Fruit fly (Drosophila melanogaster): ENCODE results near the gene CG17625.

CG17625 gene

dm6 chr3R:22720808-22721306 lies 34.2 kb downstream of the CG17625 start, which contains the start of gene wge:
Gene wge, minus strand, starts transcription at chr3R:22721150.
- TF ChIP-seq CG5204 (GFP tag; optimal IDR thresholded peaks at IDR 0.05) (no peak), Mnt (GFP tag; optimal IDR thresholded peaks at IDR 0.05) (peak; percentile 15), Crg-1 (GFP tag; optimal IDR thresholded peaks at IDR 0.05) (no peak), cnc (optimal IDR thresholded peaks at IDR 0.05) (no peak), CG7101 (tag; optimal IDR thresholded peaks at IDR 0.05) (peak; percentile 7), CG33017 (tag; optimal IDR thresholded peaks at IDR 0.05) (no peak), CG1620 (GFP tag; optimal IDR thresholded peaks at IDR 0.05) (peak; percentile 9), CG12768 (GFP tag; optimal IDR thresholded peaks at IDR 0.05) (peak; percentile 68), bab1 (GFP tag; optimal IDR thresholded peaks at IDR 0.05) (peak; percentile 43), toe (GFP tag; optimal IDR thresholded peaks at IDR 0.05) (no peak), tj (GFP tag; optimal IDR thresholded peaks at IDR 0.05) (peak; percentile 17), pad (GFP tag; optimal IDR thresholded peaks at IDR 0.05) (no peak), Clk (GFP tag; optimal IDR thresholded peaks at IDR 0.05) (no peak), ovo (GFP tag; optimal IDR thresholded peaks at IDR 0.05) (no peak), cic (GFP tag; optimal IDR thresholded peaks at IDR 0.05) (no peak), CG14711 (tag; optimal IDR thresholded peaks at IDR 0.05) (no peak), kay (GFP tag; ENCODE audit: borderline replicate concordance) (peak; percentile 99), Hr96 (GFP tag; optimal IDR thresholded peaks at IDR 0.05) (peak; percentile 29), CG7045 (GFP tag; optimal IDR thresholded peaks at IDR 0.05) (no peak), CG11617 (GFP tag; optimal IDR thresholded peaks at IDR 0.05) (peak; percentile 27)

dm6 chr3R:22724149-22724973 lies 37.7 kb downstream of the CG17625 start, which contains the start of gene Irp-1A:
Gene Irp-1A, minus strand, starts transcription at chr3R:22724587.
- peak; percentile 7 for TF ChIP-seq Crg-1 (GFP tag; optimal IDR thresholded peaks at IDR 0.05)
- peak; percentile 59 for TF ChIP-seq toe (GFP tag; optimal IDR thresholded peaks at IDR 0.05)
- TF ChIP-seq Mnt (GFP tag; optimal IDR thresholded peaks at IDR 0.05): peak; percentile 59
- TF ChIP-seq CG5204 (GFP tag; optimal IDR thresholded peaks at IDR 0.05): no peak
- TF ChIP-seq ovo (GFP tag; optimal IDR thresholded peaks at IDR 0.05): no peak
- TF ChIP-seq kay (GFP tag; ENCODE audit: borderline replicate concordance): no peak
- TF ChIP-seq CG1620 (GFP tag; optimal IDR thresholded peaks at IDR 0.05): peak; percentile 17
- peak; percentile 74 for TF ChIP-seq CG7101 (tag; optimal IDR thresholded peaks at IDR 0.05)
- TF ChIP-seq pad (GFP tag; optimal IDR thresholded peaks at IDR 0.05): peak; percentile 19
- peak; percentile 77 for TF ChIP-seq CG33017 (tag; optimal IDR thresholded peaks at IDR 0.05)
- peak; percentile 73 for TF ChIP-seq bab1 (GFP tag; optimal IDR thresholded peaks at IDR 0.05)
- peak; percentile 10 for TF ChIP-seq cic (GFP tag; optimal IDR thresholded peaks at IDR 0.05)
- TF ChIP-seq Clk (GFP tag; optimal IDR thresholded peaks at IDR 0.05): no peak
- no peak for TF ChIP-seq cnc (optimal IDR thresholded peaks at IDR 0.05)
- TF ChIP-seq tj (GFP tag; optimal IDR thresholded peaks at IDR 0.05): peak; percentile 39
- peak; percentile 70 for TF ChIP-seq CG7045 (GFP tag; optimal IDR thresholded peaks at IDR 0.05)
- TF ChIP-seq CG14711 (tag; optimal IDR thresholded peaks at IDR 0.05): peak; percentile 76
- TF ChIP-seq CG12768 (GFP tag; optimal IDR thresholded peaks at IDR 0.05): no peak
- TF ChIP-seq Hr96 (GFP tag; optimal IDR thresholded peaks at IDR 0.05): no peak
- TF ChIP-seq CG11617 (GFP tag; optimal IDR thresholded peaks at IDR 0.05): peak; percentile 68

dm6 chr3R:22726031-22726770 lies 39.6 kb downstream of the CG17625 start, which contains the start of gene RNF220:
Gene RNF220, minus strand, starts transcription at chr3R:22726414.
- no peak for TF ChIP-seq toe (GFP tag; optimal IDR thresholded peaks at IDR 0.05)
- TF ChIP-seq CG12768 (GFP tag; optimal IDR thresholded peaks at IDR 0.05): no peak
- TF ChIP-seq CG1620 (GFP tag; optimal IDR thresholded peaks at IDR 0.05): peak; percentile 39
- peak; percentile 62 for TF ChIP-seq Mnt (GFP tag; optimal IDR thresholded peaks at IDR 0.05)
- no peak for TF ChIP-seq cic (GFP tag; optimal IDR thresholded peaks at IDR 0.05)

dm6 chr3R:22726771-22727455 lies 40.3 kb downstream of the CG17625 start, which contains the start of gene CG45049:
Gene CG45049, plus strand, starts transcription at chr3R:22726967.
- TF ChIP-seq CG5204 (GFP tag; optimal IDR thresholded peaks at IDR 0.05): no peak
- TF ChIP-seq CG7101 (tag; optimal IDR thresholded peaks at IDR 0.05): no peak
- peak; percentile 34 for TF ChIP-seq tj (GFP tag; optimal IDR thresholded peaks at IDR 0.05)
- TF ChIP-seq kay (GFP tag; ENCODE audit: borderline replicate concordance): no peak
- no peak for TF ChIP-seq CG33017 (tag; optimal IDR thresholded peaks at IDR 0.05)
- TF ChIP-seq CG12768 (GFP tag; optimal IDR thresholded peaks at IDR 0.05): no peak
- no peak for TF ChIP-seq Crg-1 (GFP tag; optimal IDR thresholded peaks at IDR 0.05)
- TF ChIP-seq Mnt (GFP tag; optimal IDR thresholded peaks at IDR 0.05): no peak
- no peak for TF ChIP-seq CG14711 (tag; optimal IDR thresholded peaks at IDR 0.05)
- peak; percentile 78 for TF ChIP-seq cic (GFP tag; optimal IDR thresholded peaks at IDR 0.05)
- TF ChIP-seq pad (GFP tag; optimal IDR thresholded peaks at IDR 0.05): no peak
- TF ChIP-seq CG11617 (GFP tag; optimal IDR thresholded peaks at IDR 0.05): no peak
- peak; percentile 23 for TF ChIP-seq bab1 (GFP tag; optimal IDR thresholded peaks at IDR 0.05)
- no peak for TF ChIP-seq ovo (GFP tag; optimal IDR thresholded peaks at IDR 0.05)

- no peak for TF ChIP-seq CG5204 (GFP tag; optimal IDR thresholded peaks at IDR 0.05)
- no peak for TF ChIP-seq CG12768 (GFP tag; optimal IDR thresholded peaks at IDR 0.05)
- TF ChIP-seq cnc (optimal IDR thresholded peaks at IDR 0.05): no peak
- no peak for TF ChIP-seq CG7101 (tag; optimal IDR thresholded peaks at IDR 0.05)
- TF ChIP-seq cic (GFP tag; optimal IDR thresholded peaks at IDR 0.05): peak; percentile 8
- peak; percentile 88 for TF ChIP-seq pad (GFP tag; optimal IDR thresholded peaks at IDR 0.05)
- TF ChIP-seq CG33017 (tag; optimal IDR thresholded peaks at IDR 0.05): no peak
- peak; percentile 86 for TF ChIP-seq ovo (GFP tag; optimal IDR thresholded peaks at IDR 0.05)
- no peak for TF ChIP-seq Crg-1 (GFP tag; optimal IDR thresholded peaks at IDR 0.05)
- peak; percentile 4 for TF ChIP-seq tj (GFP tag; optimal IDR thresholded peaks at IDR 0.05)
- no peak for TF ChIP-seq CG1620 (GFP tag; optimal IDR thresholded peaks at IDR 0.05)
- TF ChIP-seq CG11617 (GFP tag; optimal IDR thresholded peaks at IDR 0.05): no peak
Measured at dm6 chr3R:22727456-22727833, 40.8 kb downstream of the CG17625 start.

Measured in whole organism, adult.